Fruit fly (Drosophila melanogaster) whole organism, embryonic: ENCODE results near the gene Nsf2.

Experiments
- Atf-2 ChIP-seq: fragments of 200-800 bp; sonication (Bioruptor generic); optimal IDR thresholded peaks from 2 replicates; lab custom pipeline; 2016; ENCODE audit warnings: missing biosample characterization, missing genetic modification characterization
- BtbVII ChIP-seq: fragments of 200-800 bp; sonication (Bioruptor generic); optimal IDR thresholded peaks from 3 replicates; lab custom pipeline; 2017; ENCODE audit warnings: missing biosample characterization, mild to moderate bottlenecking, missing genetic modification characterization
- Bteb2 ChIP-seq: fragments of 200-800 bp; sonication (Bioruptor generic); optimal IDR thresholded peaks from 2 replicates; lab custom pipeline; 2016; ENCODE audit warnings: missing biosample characterization, missing genetic modification characterization
- CG10654 ChIP-seq: fragments of 200-800 bp; sonication (Bioruptor generic); optimal IDR thresholded peaks from 2 replicates; lab custom pipeline; 2016; ENCODE audit warnings: missing biosample characterization, missing genetic modification characterization
- CG12744 ChIP-seq: fragments of 200-800 bp; sonication (Bioruptor generic); optimal IDR thresholded peaks from 2 replicates; lab custom pipeline; 2016; ENCODE audit warnings: missing biosample characterization, missing genetic modification characterization
- CG13287 ChIP-seq: fragments of 200-800 bp; sonication (Bioruptor generic); IDR thresholded peaks from 2 replicates; pipeline ENCODE4 v1.3.6; 2022; ENCODE audit warnings: missing biosample characterization, missing genetic modification characterization; ENCODE audit not compliant: partially characterized antibody
- CG13624 ChIP-seq: fragments of 200-800 bp; sonication (Bioruptor generic); optimal IDR thresholded peaks from 2 replicates; lab custom pipeline; 2016; ENCODE audit warnings: missing biosample characterization, missing genetic modification characterization
- CG16815 ChIP-seq: fragments of 200-800 bp; sonication (Bioruptor generic); optimal IDR thresholded peaks from 3 replicates; lab custom pipeline; 2017; ENCODE audit warnings: missing biosample characterization, mild to moderate bottlenecking, missing genetic modification characterization
- CG16863 ChIP-seq: fragments of 200-800 bp; sonication (Bioruptor generic); optimal IDR thresholded peaks from 3 replicates; lab custom pipeline; 2016; ENCODE audit warnings: missing biosample characterization, missing genetic modification characterization
- CG17361 ChIP-seq: fragments of 200-800 bp; sonication (Bioruptor generic); IDR thresholded peaks from 3 replicates; pipeline ENCODE4 v1.3.6; 2022; ENCODE audit warnings: missing biosample characterization, missing genetic modification characterization
- CG17612 ChIP-seq: fragments of 200-800 bp; sonication (Bioruptor generic); IDR thresholded peaks from 2 replicates; pipeline ENCODE4 v1.3.6; 2022; ENCODE audit warnings: missing biosample characterization, missing genetic modification characterization
- CG2712 ChIP-seq: fragments of 200-800 bp; optimal IDR thresholded peaks from 3 replicates; lab custom pipeline; 2019; ENCODE audit warnings: missing biosample characterization, mild to moderate bottlenecking, missing genetic modification characterization, moderate library complexity
- CG3163 ChIP-seq: fragments of 200-800 bp; sonication (Bioruptor generic); optimal IDR thresholded peaks from 3 replicates; lab custom pipeline; 2016; ENCODE audit warnings: missing biosample characterization, missing genetic modification characterization
- CG3847 ChIP-seq: fragments of 200-800 bp; sonication (Bioruptor generic); IDR thresholded peaks from 2 replicates; pipeline ENCODE4 v1.3.6; 2022; ENCODE audit warnings: missing biosample characterization, missing genetic modification characterization
- CG4424 ChIP-seq: fragments of 200-800 bp; sonication (Bioruptor generic); optimal IDR thresholded peaks from 3 replicates; lab custom pipeline; 2016; ENCODE audit warnings: missing biosample characterization, missing genetic modification characterization
- CG4730 ChIP-seq: fragments of 200-800 bp; sonication (Bioruptor generic); IDR thresholded peaks from 2 replicates; pipeline ENCODE4 v1.3.6; 2022; ENCODE audit warnings: missing biosample characterization, missing genetic modification characterization
- CG7372 ChIP-seq: fragments of 200-800 bp; sonication (Bioruptor generic); IDR thresholded peaks from 2 replicates; pipeline ENCODE4 v1.3.6; 2022; ENCODE audit warnings: missing biosample characterization, missing genetic modification characterization
- CG9437 ChIP-seq: fragments of 200-800 bp; sonication (Bioruptor generic); optimal IDR thresholded peaks from 2 replicates; lab custom pipeline; 2018; ENCODE audit warnings: missing biosample characterization, mild to moderate bottlenecking, missing genetic modification characterization
- CG9797 ChIP-seq: fragments of 200-800 bp; sonication (Bioruptor generic); optimal IDR thresholded peaks from 3 replicates; lab custom pipeline; 2018; ENCODE audit warnings: missing biosample characterization, mild to moderate bottlenecking, missing genetic modification characterization
- CG9932 ChIP-seq: fragments of 200-800 bp; sonication (Bioruptor generic); IDR thresholded peaks from 2 replicates; pipeline ENCODE4 v1.3.6; 2022; ENCODE audit warnings: missing biosample characterization, missing genetic modification characterization
- Camta ChIP-seq: fragments of 200-800 bp; sonication (Bioruptor generic); optimal IDR thresholded peaks from 2 replicates; lab custom pipeline; 2016; ENCODE audit warnings: missing biosample characterization, missing genetic modification characterization
- Dll ChIP-seq: fragments of 200-800 bp; sonication (Bioruptor generic); IDR thresholded peaks from 4 replicates; pipeline ENCODE4 v1.3.6; 2022; ENCODE audit warnings: missing biosample characterization, missing genetic modification characterization; ENCODE audit not compliant: partially characterized antibody
- E2f2 ChIP-seq: fragments of 200-800 bp; sonication (Bioruptor generic); IDR thresholded peaks from 2 replicates; pipeline ENCODE4 v1.3.6; 2022; ENCODE audit warnings: missing biosample characterization, missing genetic modification characterization
- Gsc ChIP-seq: fragments of 200-800 bp; sonication (Bioruptor generic); IDR thresholded peaks from 2 replicates; pipeline ENCODE4 v1.3.6; 2022; ENCODE audit warnings: missing biosample characterization, missing genetic modification characterization
- HLH3B ChIP-seq: fragments of 200-800 bp; sonication (Bioruptor generic); IDR thresholded peaks from 2 replicates; pipeline ENCODE4 v1.3.6; 2022; ENCODE audit warnings: missing biosample characterization, missing genetic modification characterization
- Hr78 ChIP-seq, 2 experiments: fragments of 200-800 bp in 1 of 2; fragments of >200 bp in 1 of 2; sonication (Bioruptor generic) in 1 of 2; optimal IDR thresholded peaks; 2 replicates each; lab custom pipeline; 2017 to 2019; ENCODE audit warnings: missing biosample characterization in 2 of 2, missing genetic modification characterization in 2 of 2, mild to moderate bottlenecking in 1 of 2, moderate library complexity in 1 of 2
- Spps ChIP-seq: fragments of 200-800 bp; sonication (Bioruptor generic); optimal IDR thresholded peaks from 2 replicates; lab custom pipeline; 2018; ENCODE audit warnings: missing biosample characterization, mild to moderate bottlenecking, missing genetic modification characterization
- Sry-δ ChIP-seq: fragments of 200-800 bp; sonication (Bioruptor generic); optimal IDR thresholded peaks from 2 replicates; lab custom pipeline; 2016; ENCODE audit warnings: missing biosample characterization, missing genetic modification characterization
- aop ChIP-seq: fragments of 200-800 bp; sonication (Bioruptor generic); IDR thresholded peaks from 2 replicates; pipeline ENCODE4 v1.3.6; 2022; ENCODE audit warnings: missing biosample characterization, missing genetic modification characterization
- ase ChIP-seq: fragments of 200-800 bp; sonication (Bioruptor generic); IDR thresholded peaks from 3 replicates; pipeline ENCODE4 v1.3.6; 2022; ENCODE audit warnings: missing biosample characterization, missing genetic modification characterization
- crol ChIP-seq: fragments of 200-800 bp; sonication (Bioruptor generic); IDR thresholded peaks from 2 replicates; pipeline ENCODE4 v1.3.6; 2022; ENCODE audit warnings: missing biosample characterization, missing genetic modification characterization
- dimm ChIP-seq: fragments of 200-800 bp; sonication (Bioruptor generic); IDR thresholded peaks from 2 replicates; pipeline ENCODE4 v1.3.6; 2022; ENCODE audit warnings: missing biosample characterization, missing genetic modification characterization
- disco-r ChIP-seq: fragments of 200-800 bp; sonication (Bioruptor generic); optimal IDR thresholded peaks from 2 replicates; lab custom pipeline; 2016; ENCODE audit warnings: missing biosample characterization, missing genetic modification characterization
- emc ChIP-seq: fragments of 200-800 bp; sonication (Bioruptor generic); optimal IDR thresholded peaks from 2 replicates; lab custom pipeline; 2016; ENCODE audit warnings: missing biosample characterization, missing genetic modification characterization
- fd3F ChIP-seq: fragments of 200-800 bp; sonication (Bioruptor generic); optimal IDR thresholded peaks from 2 replicates; lab custom pipeline; 2018; ENCODE audit warnings: missing biosample characterization, mild to moderate bottlenecking, missing genetic modification characterization, moderate library complexity
- fd64A ChIP-seq: fragments of 200-800 bp; sonication (Bioruptor generic); optimal IDR thresholded peaks from 3 replicates; lab custom pipeline; 2018; ENCODE audit warnings: missing biosample characterization, mild to moderate bottlenecking, missing genetic modification characterization
- kay ChIP-seq: fragments of 200-800 bp; sonication (Bioruptor generic); optimal IDR thresholded peaks from 2 replicates; lab custom pipeline; 2016; ENCODE audit warnings: missing biosample characterization, missing genetic modification characterization
- lbe ChIP-seq: fragments of 200-800 bp; sonication (Bioruptor generic); optimal IDR thresholded peaks from 2 replicates; lab custom pipeline; 2016; ENCODE audit warnings: missing biosample characterization, mild to moderate bottlenecking, missing genetic modification characterization
- nmo ChIP-seq: fragments of 200-800 bp; sonication (Bioruptor generic); optimal IDR thresholded peaks from 2 replicates; lab custom pipeline; 2018; ENCODE audit warnings: missing biosample characterization, mild to moderate bottlenecking, missing genetic modification characterization, moderate library complexity
- oc ChIP-seq: fragments of 200-800 bp; sonication (Bioruptor generic); optimal IDR thresholded peaks from 2 replicates; lab custom pipeline; 2018; ENCODE audit warnings: missing biosample characterization, mild to moderate bottlenecking, missing genetic modification characterization, moderate library complexity
- otp ChIP-seq: fragments of 200-800 bp; sonication (Bioruptor generic); IDR thresholded peaks from 3 replicates; pipeline ENCODE4, ENCODE4 v1.3.6; 2022; ENCODE audit warnings: missing biosample characterization, missing genetic modification characterization
- phol ChIP-seq: fragments of 200-800 bp; sonication (Bioruptor generic); optimal IDR thresholded peaks from 3 replicates; lab custom pipeline; 2018; ENCODE audit warnings: missing biosample characterization, mild to moderate bottlenecking, missing genetic modification characterization, moderate library complexity
- pum ChIP-seq: fragments of 200-800 bp; sonication (Bioruptor generic); optimal IDR thresholded peaks from 2 replicates; lab custom pipeline; 2016; ENCODE audit warnings: missing biosample characterization, missing genetic modification characterization
- repo ChIP-seq: fragments of 200-800 bp; sonication (Bioruptor generic); optimal IDR thresholded peaks from 2 replicates; lab custom pipeline; 2016; ENCODE audit warnings: missing biosample characterization, missing genetic modification characterization
- salm ChIP-seq: fragments of 200-800 bp; sonication (Bioruptor generic); optimal IDR thresholded peaks from 2 replicates; lab custom pipeline; 2018; ENCODE audit warnings: missing biosample characterization, mild to moderate bottlenecking, missing genetic modification characterization
- sr ChIP-seq: fragments of 200-800 bp; sonication (Bioruptor generic); IDR thresholded peaks from 3 replicates; pipeline ENCODE4 v1.3.6; 2022; ENCODE audit warnings: missing biosample characterization, missing genetic modification characterization
- trem ChIP-seq: fragments of 200-800 bp; optimal IDR thresholded peaks from 3 replicates; lab custom pipeline; 2019; ENCODE audit warnings: missing biosample characterization, mild to moderate bottlenecking, missing genetic modification characterization, moderate library complexity
- tx ChIP-seq: fragments of 200-800 bp; sonication (Bioruptor generic); optimal IDR thresholded peaks from 2 replicates; lab custom pipeline; 2016; ENCODE audit warnings: missing biosample characterization, missing genetic modification characterization
- vvl ChIP-seq: fragments of 200-800 bp; sonication (Bioruptor generic); IDR thresholded peaks from 2 replicates; pipeline ENCODE4 v1.3.6; 2022; ENCODE audit warnings: missing biosample characterization, missing genetic modification characterization
- wor ChIP-seq: fragments of 200-800 bp; sonication (Bioruptor generic); IDR thresholded peaks from 2 replicates; pipeline ENCODE4 v1.3.6; 2022; ENCODE audit warnings: missing biosample characterization, missing genetic modification characterization
- z ChIP-seq: fragments of 200-800 bp; sonication (Bioruptor generic); IDR thresholded peaks from 3 replicates; pipeline ENCODE4 v1.3.6; 2022; ENCODE audit warnings: missing biosample characterization, missing genetic modification characterization

The Nsf2 gene

dm6 chr3R:13815566-13816374 lies 22.0 kb downstream of the Nsf2 start (continued):
- TF ChIP-seq fd64A (GFP tag; lab: Kevin White, UChicago) (no peak), CG10654 (GFP tag; lab: Kevin White, UChicago) (no peak), Camta (GFP tag; lab: Kevin White, UChicago) (no peak), fd3F (GFP tag; lab: Kevin White, UChicago) (no peak), nmo (peak; percentile 29), repo (GFP tag; lab: Kevin White, UChicago) (no peak), CG3163 (GFP tag; lab: Kevin White, UChicago) (no peak), lbe (GFP tag; lab: Kevin White, UChicago) (no peak), CG13287 (GFP tag; lab: Robert Waterston, UW) (no peak), HLH3B (GFP tag; lab: Robert Waterston, UW) (no peak), CG7372 (no peak), Spps (no peak), CG16863 (GFP tag; lab: Kevin White, UChicago) (no peak), CG13624 (GFP tag; lab: Kevin White, UChicago) (no peak), crol (GFP tag; lab: Robert Waterston, UW) (peak; percentile 53; the same call in 1 of the 2 replicates), phol (tag; lab: Kevin White, UChicago) (peak; percentile 18), CG17361 (GFP tag; lab: Robert Waterston, UW) (peak; percentile 44; the same call in 1 of the 3 replicates), Hr78 (GFP tag; optimal IDR thresholded peaks at IDR 0.05; lab: Kevin White, UChicago) (no peak), CG16815 (GFP tag; lab: Kevin White, UChicago) (no peak), CG17612 (GFP tag; lab: Robert Waterston, UW) (no peak), wor (GFP tag; lab: Robert Waterston, UW) (no peak), kay (GFP tag; lab: Kevin White, UChicago) (no peak), BtbVII (GFP tag; lab: Kevin White, UChicago) (no peak), z (GFP tag; lab: Robert Waterston, UW) (peak; percentile 54; the same call in 1 of the 3 replicates), trem (no peak), CG9437 (GFP tag; lab: Kevin White, UChicago) (no peak), tx (GFP tag; lab: Kevin White, UChicago) (no peak), aop (GFP tag; lab: Robert Waterston, UW) (no peak), Atf-2 (GFP tag; lab: Kevin White, UChicago) (no peak), ase (GFP tag; lab: Robert Waterston, UW) (no peak), disco-r (GFP tag; lab: Kevin White, UChicago) (no peak), emc (GFP tag; lab: Kevin White, UChicago) (no peak), Gsc (GFP tag; lab: Robert Waterston, UW) (no peak), sr (0 out of 3 replicates have a peak, but pooled peaks have one; percentile 49), CG9932 (no peak), dimm (GFP tag; lab: Robert Waterston, UW) (no peak), CG2712 (tag; lab: Kevin White, UChicago) (no peak), otp (GFP tag; lab: Robert Waterston, UW) (no peak), CG4424 (GFP tag; lab: Kevin White, UChicago) (no peak), CG3847 (GFP tag; lab: Robert Waterston, UW) (no peak), Dll (GFP tag; lab: Robert Waterston, UW) (no peak), CG4730 (no peak), vvl (GFP tag; lab: Robert Waterston, UW) (peak; percentile 16; the same call in 1 of the 2 replicates), CG9797 (no peak), Bteb2 (no peak), salm (tag; lab: Kevin White, UChicago) (no peak), pum (GFP tag; lab: Kevin White, UChicago) (no peak), CG12744 (GFP tag; lab: Kevin White, UChicago) (no peak), E2f2 (no peak), oc (peak; percentile 16), Sry-δ (no peak)
